Worm (Caenorhabditis elegans): Measurements from ENCODE around the gene nhr-70.

- no peak for TF ChIP-seq pha-2 (tag; optimal IDR thresholded peaks at IDR 0.05)
- no peak for TF ChIP-seq sox-4 (tag; optimal IDR thresholded peaks at IDR 0.05)
Measured at ce11 chrV:18662333-18662732, 45.9 kb downstream of the nhr-70 start.

Data from whole organism, late embryonic.